Worm (Caenorhabditis elegans) whole organism, L4 larva: ENCODE measurements around the gene F41G3.10.

Experiments used
- F37D6.2 ChIP-seq: sonication (generic microtip); optimal IDR thresholded peaks from 2 replicates; lab custom pipeline; 2016; ENCODE audit warnings: mild to moderate bottlenecking, missing genetic modification characterization, missing compliant biosample characterization
- F49E8.2 ChIP-seq: sonication (generic microtip); optimal IDR thresholded peaks from 2 replicates; lab custom pipeline; 2016; ENCODE audit warnings: missing compliant biosample characterization, mild to moderate bottlenecking, missing genetic modification characterization, borderline replicate concordance
- R02D3.7 ChIP-seq: fragments of 150-350 bp; sonication (generic microtip); optimal IDR thresholded peaks from 3 replicates; lab custom pipeline; 2014; ENCODE audit warnings: missing biosample characterization, missing genetic modification characterization
- T20F7.1 ChIP-seq: fragments of 200-800 bp; sonication (Bioruptor generic); optimal IDR thresholded peaks from 2 replicates; lab custom pipeline; 2018; ENCODE audit warnings: mild to moderate bottlenecking, missing genetic modification characterization, missing compliant biosample characterization
- Y48G9A.11 ChIP-seq: fragments of 200-800 bp; sonication (Bioruptor generic); IDR thresholded peaks from 2 replicates; pipeline ENCODE4 v1.3.6; 2022; ENCODE audit warnings: missing genetic modification reagents, missing genetic modification characterization, missing compliant biosample characterization
- ZK337.2 ChIP-seq: fragments of 200-800 bp; sonication (Bioruptor generic); IDR thresholded peaks from 2 replicates; pipeline ENCODE4 v1.3.6; 2022; ENCODE audit warnings: missing genetic modification reagents, missing genetic modification characterization, missing compliant biosample characterization
- ceh-20 ChIP-seq: fragments of 200-800 bp; sonication (Bioruptor generic); IDR thresholded peaks from 2 replicates; pipeline ENCODE4 v1.3.6; 2022; ENCODE audit warnings: missing genetic modification reagents, missing genetic modification characterization, missing compliant biosample characterization
- ceh-28 ChIP-seq: fragments of 150-350 bp; optimal IDR thresholded peaks from 2 replicates; lab custom pipeline; 2014; ENCODE audit warnings: missing biosample characterization, missing genetic modification reagents, missing genetic modification characterization
- ctbp-1 ChIP-seq: fragments of 200-800 bp; sonication (Bioruptor generic); IDR thresholded peaks from 2 replicates; pipeline ENCODE4 v1.3.6; 2022; ENCODE audit warnings: missing genetic modification reagents, missing genetic modification characterization, missing compliant biosample characterization
- daf-16 ChIP-seq, 3 experiments: sonication (generic microtip); optimal IDR thresholded peaks; 2 replicates each; lab custom pipeline; 2016 to 2017; ENCODE audit warnings: missing genetic modification characterization in 3 of 3, missing genetic modification reagents in 3 of 3, mild to moderate bottlenecking in 2 of 3, missing compliant biosample characterization in 2 of 3, missing biosample characterization in 1 of 3, moderate library complexity in 1 of 3
- daf-8 ChIP-seq: fragments of 200-800 bp; sonication (Bioruptor generic); IDR thresholded peaks from 2 replicates; pipeline ENCODE4 v1.3.6; 2022; ENCODE audit warnings: missing genetic modification characterization, missing compliant biosample characterization
- dmd-6 ChIP-seq: fragments of 200-800 bp; sonication (Bioruptor generic); IDR thresholded peaks from 2 replicates; pipeline ENCODE4 v1.3.6; 2022; ENCODE audit warnings: missing genetic modification reagents, missing genetic modification characterization, missing compliant biosample characterization
- dmd-9 ChIP-seq: fragments of 200-800 bp; sonication (Bioruptor generic); IDR thresholded peaks from 2 replicates; pipeline ENCODE4 v1.3.6; 2022; ENCODE audit warnings: missing genetic modification reagents, missing genetic modification characterization, missing compliant biosample characterization
- dve-1 ChIP-seq: sonication (generic microtip); optimal IDR thresholded peaks from 2 replicates; lab custom pipeline; 2017; ENCODE audit warnings: antibody characterized with exemption, mild to moderate bottlenecking, missing genetic modification characterization, missing compliant biosample characterization; ENCODE audit not compliant: insufficient read depth
- fkh-10 ChIP-seq: fragments of 150-350 bp; optimal IDR thresholded peaks from 2 replicates; lab custom pipeline; 2014; ENCODE audit warnings: missing biosample characterization, missing genetic modification reagents, missing genetic modification characterization
- fos-1 ChIP-seq: fragments of 150-350 bp; optimal IDR thresholded peaks from 2 replicates; lab custom pipeline; 2014; ENCODE audit warnings: missing biosample characterization, missing genetic modification characterization
- gei-8 ChIP-seq: fragments of 200-800 bp; sonication (Bioruptor generic); optimal IDR thresholded peaks from 2 replicates; lab custom pipeline; 2018; ENCODE audit warnings: mild to moderate bottlenecking, missing genetic modification characterization, missing compliant biosample characterization
- hlh-11 ChIP-seq: fragments of 200-800 bp; sonication (Bioruptor generic); optimal IDR thresholded peaks from 2 replicates; lab custom pipeline; 2018; ENCODE audit warnings: mild to moderate bottlenecking, missing genetic modification characterization, missing compliant biosample characterization
- hlh-30 ChIP-seq: sonication (generic microtip); optimal IDR thresholded peaks from 2 replicates; lab custom pipeline; 2017; ENCODE audit warnings: antibody characterized with exemption, mild to moderate bottlenecking, missing genetic modification characterization, missing compliant biosample characterization; ENCODE audit not compliant: insufficient read depth
- hmg-1.1 ChIP-seq: fragments of 200-800 bp; sonication (Bioruptor generic); IDR thresholded peaks from 2 replicates; pipeline ENCODE4 v1.3.6; 2022; ENCODE audit warnings: missing genetic modification reagents, missing genetic modification characterization, missing compliant biosample characterization
- lin-1 ChIP-seq: fragments of 200-800 bp; sonication (Bioruptor generic); IDR thresholded peaks from 2 replicates; pipeline ENCODE4 v1.3.6; 2022; ENCODE audit warnings: missing genetic modification reagents, missing genetic modification characterization, missing compliant biosample characterization
- lin-13 ChIP-seq: fragments of 150-350 bp; optimal IDR thresholded peaks from 2 replicates; lab custom pipeline; 2014; ENCODE audit warnings: missing biosample characterization, missing genetic modification reagents, missing genetic modification characterization
- lin-15B ChIP-seq: fragments of 150-350 bp; sonication (generic microtip); optimal IDR thresholded peaks from 3 replicates; lab custom pipeline; 2014; ENCODE audit warnings: missing biosample characterization, missing genetic modification characterization
- lin-38 ChIP-seq: fragments of 200-800 bp; sonication (Bioruptor generic); IDR thresholded peaks from 2 replicates; pipeline ENCODE4 v1.3.6; 2022; ENCODE audit warnings: missing genetic modification reagents, missing genetic modification characterization, missing compliant biosample characterization
- lsy-2 ChIP-seq, 2 experiments: fragments of 150-350 bp in 1 of 2; sonication (generic microtip) in 1 of 2; optimal IDR thresholded peaks; 2 replicates each; lab custom pipeline; 2014 to 2017; ENCODE audit warnings: missing biosample characterization in 2 of 2, missing genetic modification characterization in 2 of 2
- madf-5 ChIP-seq, 2 experiments: fragments of 200-800 bp; sonication (Bioruptor generic); IDR thresholded peaks; 2 replicates each; pipeline ENCODE4 v1.3.6; 2022; ENCODE audit warnings: missing compliant biosample characterization in 2 of 2, missing genetic modification characterization in 2 of 2
- nhr-102 ChIP-seq: sonication (generic microtip); optimal IDR thresholded peaks from 2 replicates; lab custom pipeline; 2016; ENCODE audit warnings: mild to moderate bottlenecking, missing genetic modification characterization, moderate library complexity, missing compliant biosample characterization
- nhr-11 ChIP-seq: fragments of 150-350 bp; optimal IDR thresholded peaks from 2 replicates; lab custom pipeline; 2014; ENCODE audit warnings: missing biosample characterization, missing genetic modification characterization
- nhr-25 ChIP-seq: sonication (generic microtip); optimal IDR thresholded peaks from 2 replicates; lab custom pipeline; 2017; ENCODE audit warnings: missing genetic modification characterization, mild to moderate bottlenecking, missing compliant biosample characterization, antibody characterized with exemption, moderate library complexity, borderline replicate concordance; ENCODE audit not compliant: insufficient read depth
- nhr-28 ChIP-seq: fragments of 150-350 bp; optimal IDR thresholded peaks from 2 replicates; lab custom pipeline; 2014; ENCODE audit warnings: missing biosample characterization, missing genetic modification characterization
- nhr-48 ChIP-seq: sonication (generic microtip); optimal IDR thresholded peaks from 2 replicates; lab custom pipeline; 2016; ENCODE audit warnings: mild to moderate bottlenecking, missing genetic modification characterization, missing compliant biosample characterization
- nhr-76 ChIP-seq: fragments of 150-350 bp; optimal IDR thresholded peaks from 2 replicates; lab custom pipeline; 2014; ENCODE audit warnings: missing biosample characterization, missing genetic modification characterization
- php-3 ChIP-seq: fragments of 200-800 bp; sonication (Bioruptor generic); IDR thresholded peaks from 2 replicates; pipeline ENCODE4 v1.3.6; 2022; ENCODE audit warnings: missing genetic modification reagents, missing genetic modification characterization, missing compliant biosample characterization
- pqm-1 ChIP-seq: sonication (generic microtip); optimal IDR thresholded peaks from 2 replicates; lab custom pipeline; 2017; ENCODE audit warnings: missing biosample characterization, missing genetic modification characterization
- saeg-2 ChIP-seq: fragments of 200-800 bp; sonication (Bioruptor generic); IDR thresholded peaks from 2 replicates; pipeline ENCODE4 v1.3.6; 2022; ENCODE audit warnings: missing genetic modification reagents, missing genetic modification characterization, missing compliant biosample characterization
- set-16 ChIP-seq: fragments of 200-800 bp; sonication (Bioruptor generic); IDR thresholded peaks from 2 replicates; pipeline ENCODE4 v1.3.6; 2022; ENCODE audit warnings: missing genetic modification reagents, missing genetic modification characterization, missing compliant biosample characterization
- tag-97 ChIP-seq: fragments of 200-800 bp; sonication (Bioruptor generic); IDR thresholded peaks from 2 replicates; pipeline ENCODE4 v1.3.6; 2022; ENCODE audit warnings: missing genetic modification characterization, missing compliant biosample characterization
- unc-62 ChIP-seq, 3 experiments: fragments of 150-350 bp in 1 of 3; sonication (generic microtip); optimal IDR thresholded peaks in 2 of 3; peaks in 1 of 3; 1 replicate in 1 of 3; 2 replicates in 2 of 3; lab custom pipeline; 2014 to 2017; ENCODE audit warnings: missing biosample characterization in 3 of 3, missing genetic modification characterization in 3 of 3, missing genetic modification reagents in 3 of 3, missing genotype in 1 of 3

The F41G3.10 gene

ce11 chrII:6705593-6706228, 43.6 kb downstream of the F41G3.10 start, which contains the start of gene rpy-1:
Gene rpy-1, minus strand, starts transcription at chrII:6705643.
- TF ChIP-seq daf-8 (no peak), ceh-28 (no peak), hlh-11 (tag; lab: Kevin White, UChicago) (peak; percentile 9), hlh-30 (tag; lab: Kevin White, UChicago) (peak; percentile 20), fos-1 (tag; lab: Kevin White, UChicago) (no peak), daf-16 (GFP tag; optimal IDR thresholded peaks at IDR 0.05; lab: Kevin White, UChicago) (peak in 1 of 2 experiments; percentile 87), daf-16 (tag; optimal IDR thresholded peaks at IDR 0.05; lab: Kevin White, UChicago) (no peak), hmg-1.1 (GFP tag; lab: Robert Waterston, UW) (no peak), ceh-20 (0 out of 2 replicates have a peak, but pooled peaks have one; percentile 28), nhr-102 (no peak), unc-62 (GFP tag; optimal IDR thresholded peaks at IDR 0.05 in 1 of 2; lab: Kevin White, UChicago) (peak in 1 of 2 experiments; percentile 97), unc-62 (tag; optimal IDR thresholded peaks at IDR 0.05; lab: Kevin White, UChicago) (no peak), lin-38 (GFP tag; lab: Robert Waterston, UW) (no peak), Y48G9A.11 (GFP tag; lab: Robert Waterston, UW) (no peak), dve-1 (tag; lab: Kevin White, UChicago) (no peak), tag-97 (GFP tag; lab: Robert Waterston, UW) (no peak), ZK337.2 (GFP tag; lab: Robert Waterston, UW) (no peak), nhr-11 (tag; lab: Kevin White, UChicago) (peak; percentile 43), saeg-2 (GFP tag; lab: Robert Waterston, UW) (no peak), lsy-2 (tag; optimal IDR thresholded peaks at IDR 0.05; lab: Kevin White, UChicago) (peak in 1 of 2 experiments; percentile 29), F37D6.2 (tag; lab: Kevin White, UChicago) (no peak)
- TF ChIP-seq, all 104 proteins: peak for 7

DNA sequence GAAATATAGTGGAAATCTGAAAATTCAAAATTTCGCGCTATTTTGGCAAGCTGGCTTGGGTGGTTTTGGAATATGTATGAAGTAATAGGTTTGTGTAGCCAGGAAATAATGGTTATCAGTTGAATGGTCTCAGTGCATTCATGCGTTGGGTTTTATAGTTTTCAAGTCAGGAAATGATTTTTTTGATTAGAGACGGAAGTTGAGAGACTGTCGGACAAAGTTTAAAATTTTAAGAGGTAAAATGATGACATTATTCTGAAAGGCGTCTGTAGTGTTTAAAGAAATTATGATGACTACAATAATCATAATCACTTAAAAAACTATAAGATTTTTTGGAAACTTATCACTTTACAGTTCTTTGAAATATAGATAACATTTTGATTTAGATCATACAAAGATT, 47.8 kb downstream of the F41G3.10 start, which contains the start of gene C18H9.6:
Gene C18H9.6 (minus strand): TSS at position 129 of the 400 bp plus-strand sequence.
- TF ChIP-seq dmd-6 (GFP tag; lab: Robert Waterston, UW) (peak; percentile 91), hlh-11 (tag; lab: Kevin White, UChicago) (peak; percentile 58), php-3 (peak; percentile 79), nhr-76 (tag; lab: Kevin White, UChicago) (no peak), nhr-28 (peak; percentile 83), gei-8 (no peak), nhr-48 (tag; lab: Kevin White, UChicago) (peak; percentile 57), hlh-30 (tag; lab: Kevin White, UChicago) (no peak), T20F7.1 (GFP tag; lab: Kevin White, UChicago) (peak; percentile 1), lin-1 (GFP tag; lab: Robert Waterston, UW) (peak; percentile 77), pqm-1 (peak; percentile 73), dve-1 (tag; lab: Kevin White, UChicago) (peak; percentile 80), R02D3.7 (tag; lab: Kevin White, UChicago) (no peak)

DNA sequence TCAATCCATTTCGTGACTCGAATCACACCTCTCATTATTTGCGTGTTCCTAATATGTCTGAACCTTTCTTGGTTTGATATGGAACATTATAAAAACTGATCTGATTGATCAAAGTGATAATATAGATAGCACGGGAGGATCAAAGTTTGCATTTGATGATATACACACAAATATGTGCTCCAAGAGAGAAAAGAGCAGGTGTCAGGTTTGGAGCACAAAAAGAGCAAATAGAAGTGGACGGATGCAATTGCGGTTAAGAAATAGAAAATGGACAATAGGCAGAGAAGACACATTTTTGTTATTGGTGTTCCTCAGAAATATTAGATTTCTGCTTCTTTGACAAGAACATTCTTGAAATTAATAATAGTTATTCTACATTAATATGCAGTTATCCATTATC, 50.5 kb downstream of the F41G3.10 start, which contains the start of gene C18H9.1:
Gene C18H9.1 (plus strand): TSS at position 301 of the 400 bp plus-strand sequence.
- no peak for TF ChIP-seq lsy-2 (tag; optimal IDR thresholded peaks at IDR 0.05; lab: Kevin White, UChicago)
- no peak for TF ChIP-seq ctbp-1 (GFP tag; lab: Robert Waterston, UW)
- no peak for TF ChIP-seq ceh-28
- TF ChIP-seq dmd-9 (GFP tag; lab: Robert Waterston, UW), result no peak
- no peak for TF ChIP-seq nhr-25 (tag; lab: Kevin White, UChicago)
- TF ChIP-seq lin-13 (GFP tag; lab: Kevin White, UChicago), result no peak
- TF ChIP-seq lin-1 (GFP tag; lab: Robert Waterston, UW), result no peak
- no peak for TF ChIP-seq F49E8.2 (tag; lab: Kevin White, UChicago)
- TF ChIP-seq tag-97 (GFP tag; lab: Robert Waterston, UW), result no peak
- no peak for TF ChIP-seq nhr-76 (tag; lab: Kevin White, UChicago)
- TF ChIP-seq nhr-48 (tag; lab: Kevin White, UChicago), result no peak
- TF ChIP-seq R02D3.7 (tag; lab: Kevin White, UChicago), result no peak
- TF ChIP-seq lin-15B, result no peak
- no peak for TF ChIP-seq madf-5 (GFP tag; IDR thresholded peaks at IDR 0.05; lab: Robert Waterston, UW)
- TF ChIP-seq fkh-10 (GFP tag; lab: Kevin White, UChicago), result no peak
- no peak for TF ChIP-seq set-16
